Worm (Caenorhabditis elegans): Measurements from ENCODE around the gene max-2.

Gene max-2

ce11 chrII:12981980-12982575 lies 43.6 kb downstream of the max-2 start:
- TF ChIP-seq lin-32 (GFP tag; optimal IDR thresholded peaks at IDR 0.05) (no peak), elt-1 (tag; optimal IDR thresholded peaks at IDR 0.05; ENCODE audit: borderline replicate concordance, insufficient read depth) (peak; percentile 86), unc-62 (GFP tag; optimal IDR thresholded peaks at IDR 0.05) (peak; percentile 55), ces-1 (GFP tag; optimal IDR thresholded peaks at IDR 0.05) (no peak)

- peak; percentile 18 for TF ChIP-seq elt-1 (tag; optimal IDR thresholded peaks at IDR 0.05; ENCODE audit: borderline replicate concordance, insufficient read depth)
- TF ChIP-seq unc-62 (GFP tag; optimal IDR thresholded peaks at IDR 0.05): no peak
These were observed 45.4 kb downstream of the max-2 start, which contains the start of gene cyd-1 for ce11 chrII:12980212-12980611. Gene cyd-1 (plus strand): TSS chrII:12980591.

ce11 chrII:12978658-12979057 lies 47.0 kb downstream of the max-2 start:
- TF ChIP-seq unc-62 (GFP tag; optimal IDR thresholded peaks at IDR 0.05) (peak; percentile 46), sem-2 (GFP tag; optimal IDR thresholded peaks at IDR 0.05) (no peak), zip-8 (tag; optimal IDR thresholded peaks at IDR 0.05) (peak; percentile 96), flh-1 (GFP tag; optimal IDR thresholded peaks at IDR 0.05) (no peak), hlh-1 (tag; optimal IDR thresholded peaks at IDR 0.05) (no peak), nhr-2 (tag; optimal IDR thresholded peaks at IDR 0.05) (peak; percentile 99), nhr-12 (tag; optimal IDR thresholded peaks at IDR 0.05) (no peak), lsy-2 (tag; optimal IDR thresholded peaks at IDR 0.05) (no peak), mls-2 (tag; optimal IDR thresholded peaks at IDR 0.05) (no peak), blmp-1 (tag; optimal IDR thresholded peaks at IDR 0.05) (no peak), lin-32 (GFP tag; optimal IDR thresholded peaks at IDR 0.05) (no peak), elt-3 (tag; optimal IDR thresholded peaks at IDR 0.05) (no peak), lin-13 (tag; optimal IDR thresholded peaks at IDR 0.05) (no peak), mab-5 (tag; optimal IDR thresholded peaks at IDR 0.05) (no peak), snpc-4 (tag; optimal IDR thresholded peaks at IDR 0.05) (no peak), elt-1 (tag; optimal IDR thresholded peaks at IDR 0.05; ENCODE audit: borderline replicate concordance, insufficient read depth) (no peak), pha-4 (tag; optimal IDR thresholded peaks at IDR 0.05) (no peak), bed-3 (GFP tag; optimal IDR thresholded peaks at IDR 0.05) (no peak), M03D4.4 (tag; optimal IDR thresholded peaks at IDR 0.05) (no peak), ceh-83 (GFP tag; optimal IDR thresholded peaks at IDR 0.05) (peak; percentile 23), drap-1 (GFP tag; optimal IDR thresholded peaks at IDR 0.05) (no peak), sptf-1 (tag; optimal IDR thresholded peaks at IDR 0.05) (no peak), unc-120 (tag; optimal IDR thresholded peaks at IDR 0.05; ENCODE audit: poor library complexity, severe bottlenecking) (no peak), nhr-28 (tag; optimal IDR thresholded peaks at IDR 0.05) (no peak), mep-1 (tag; optimal IDR thresholded peaks at IDR 0.05) (no peak), unc-39 (tag; optimal IDR thresholded peaks at IDR 0.05) (no peak), tbx-8 (GFP tag; optimal IDR thresholded peaks at IDR 0.05) (no peak)

ce11 chrII:12969622-12970021 lies 56.0 kb downstream of the max-2 start, which contains the start of gene Y38F1A.4:
Gene Y38F1A.4 (minus strand): TSS chrII:12969722.
- TF ChIP-seq zip-8 (tag; optimal IDR thresholded peaks at IDR 0.05) (peak; percentile 1), unc-120 (tag; optimal IDR thresholded peaks at IDR 0.05; ENCODE audit: poor library complexity, severe bottlenecking) (no peak)

- TF ChIP-seq mab-5 (tag; optimal IDR thresholded peaks at IDR 0.05) (no peak), ceh-83 (GFP tag; optimal IDR thresholded peaks at IDR 0.05) (peak; percentile 56)
These were observed 57.1 kb downstream of the max-2 start for ce11 chrII:12968448-12968969.

ce11 chrII:12966274-12966673 lies 59.4 kb downstream of the max-2 start:
- TF ChIP-seq ceh-43 (GFP tag; optimal IDR thresholded peaks at IDR 0.05) (no peak), unc-120 (tag; optimal IDR thresholded peaks at IDR 0.05; ENCODE audit: poor library complexity, severe bottlenecking) (no peak), blmp-1 (tag; optimal IDR thresholded peaks at IDR 0.05) (no peak), lin-32 (GFP tag; optimal IDR thresholded peaks at IDR 0.05) (no peak), zip-8 (tag; optimal IDR thresholded peaks at IDR 0.05) (peak; percentile 100), tbx-8 (GFP tag; optimal IDR thresholded peaks at IDR 0.05) (no peak)

All from whole organism, mixed stage, embryonic.